Fruit fly (Drosophila melanogaster): ENCODE data around the gene SkpD.

DNA sequence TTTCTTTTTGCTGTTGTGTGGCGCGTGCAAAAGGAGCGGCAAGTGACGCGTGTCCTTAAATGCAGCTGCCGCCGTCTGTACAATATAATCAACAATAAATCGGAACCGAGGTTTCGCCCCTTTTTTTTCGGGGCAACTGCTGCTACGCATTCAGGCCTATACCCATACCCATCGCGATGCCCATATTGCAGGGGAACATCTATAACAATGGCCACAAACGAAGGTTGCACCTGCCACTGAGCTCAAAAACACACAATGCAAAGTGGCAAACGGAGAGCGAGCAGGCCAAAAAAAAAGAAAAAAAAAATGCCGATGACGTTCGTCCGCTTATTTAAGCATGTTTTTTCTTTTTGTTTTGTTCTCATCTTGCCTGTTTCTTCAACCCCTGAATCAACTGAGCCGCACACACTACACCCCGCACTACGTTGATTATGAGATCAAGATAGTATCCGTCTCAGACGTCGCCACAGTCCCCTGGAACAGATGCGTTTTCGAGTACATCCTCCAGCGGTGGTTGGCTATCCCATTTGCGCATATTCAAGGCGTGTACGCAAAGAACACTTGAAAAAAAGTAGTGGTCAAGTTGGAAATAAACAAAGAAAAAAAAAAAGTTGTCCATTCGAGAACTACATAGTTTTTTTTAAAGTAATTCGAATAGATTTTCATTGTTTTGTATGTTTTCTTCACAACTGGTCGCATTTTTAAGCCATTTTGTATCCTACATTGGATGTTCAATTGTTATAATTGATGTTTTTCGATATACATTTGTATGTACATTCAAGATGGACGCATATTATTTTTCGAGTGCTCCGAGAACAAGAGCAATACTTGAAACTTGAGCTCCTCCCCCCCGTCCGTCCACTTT lies 30.1 kb downstream of the SkpD start:
- TF ChIP-seq psq (optimal IDR thresholded peaks at IDR 0.05), result no peak
- no peak for TF ChIP-seq h (optimal IDR thresholded peaks at IDR 0.05)
